Fruit fly (Drosophila melanogaster) whole organism, prepupa: ENCODE data around the gene CG4704.

Source experiments
- Blimp-1 ChIP-seq: fragments of 200-800 bp; sonication (Bioruptor generic); optimal IDR thresholded peaks from 3 replicates; lab custom pipeline; 2017; ENCODE audit warnings: missing biosample characterization, missing genetic modification characterization, mild to moderate bottlenecking, moderate library complexity, missing genetic modification reagents
- CG10631 ChIP-seq: fragments of 200-800 bp; sonication (Bioruptor generic); optimal IDR thresholded peaks from 2 replicates; lab custom pipeline; 2016; ENCODE audit warnings: missing biosample characterization, missing genetic modification characterization
- CG11294 ChIP-seq: fragments of 200-800 bp; sonication (Bioruptor generic); IDR thresholded peaks from 2 replicates; pipeline ENCODE4 v1.3.6; 2022; ENCODE audit warnings: missing biosample characterization, missing genetic modification characterization
- CG11762 ChIP-seq: fragments of 200-800 bp; sonication (Bioruptor generic); optimal IDR thresholded peaks from 3 replicates; lab custom pipeline; 2016; ENCODE audit warnings: missing biosample characterization, missing genetic modification characterization; ENCODE audit not compliant: insufficient read depth
- CG15336 ChIP-seq: fragments of 200-800 bp; sonication (Bioruptor generic); IDR thresholded peaks from 2 replicates; pipeline ENCODE4 v1.3.6; 2022; ENCODE audit warnings: missing biosample characterization, missing genetic modification characterization
- CG1621 ChIP-seq: fragments of 200-800 bp; sonication (Bioruptor generic); optimal IDR thresholded peaks from 3 replicates; lab custom pipeline; 2018; ENCODE audit warnings: missing biosample characterization, mild to moderate bottlenecking, missing genetic modification characterization
- CG16779 ChIP-seq: fragments of 200-800 bp; sonication (Bioruptor generic); optimal IDR thresholded peaks from 3 replicates; lab custom pipeline; 2017; ENCODE audit warnings: missing biosample characterization, mild to moderate bottlenecking, missing genetic modification characterization
- CG3032 ChIP-seq: fragments of 200-800 bp; optimal IDR thresholded peaks from 2 replicates; lab custom pipeline; 2019; ENCODE audit warnings: missing biosample characterization, mild to moderate bottlenecking, missing genetic modification characterization, moderate library complexity
- CG31627 ChIP-seq: fragments of 200-800 bp; sonication (Bioruptor generic); optimal IDR thresholded peaks from 3 replicates; lab custom pipeline; 2016; ENCODE audit warnings: missing biosample characterization, missing genetic modification characterization
- CG3919 ChIP-seq: fragments of 200-800 bp; sonication (Bioruptor generic); optimal IDR thresholded peaks from 3 replicates; lab custom pipeline; 2016; ENCODE audit warnings: missing biosample characterization, missing genetic modification characterization
- CG6163 ChIP-seq: fragments of 200-800 bp; sonication (Bioruptor generic); IDR thresholded peaks from 3 replicates; pipeline ENCODE4 v1.3.6; 2022; ENCODE audit warnings: missing biosample characterization, missing genetic modification characterization
- CG6276 ChIP-seq: fragments of 200-800 bp; sonication (Bioruptor generic); optimal IDR thresholded peaks from 2 replicates; lab custom pipeline; 2017; ENCODE audit warnings: missing biosample characterization, mild to moderate bottlenecking, missing genetic modification characterization
- CG6792 ChIP-seq: fragments of 200-800 bp; sonication (Bioruptor generic); optimal IDR thresholded peaks from 3 replicates; lab custom pipeline; 2016; ENCODE audit warnings: missing biosample characterization, missing genetic modification characterization
- CG6808 ChIP-seq: fragments of 200-800 bp; sonication (Bioruptor generic); optimal IDR thresholded peaks from 3 replicates; lab custom pipeline; 2017; ENCODE audit warnings: missing biosample characterization, missing genetic modification characterization, mild to moderate bottlenecking, moderate library complexity, missing genetic modification reagents
- CG8119 ChIP-seq: fragments of 200-800 bp; sonication (Bioruptor generic); IDR thresholded peaks from 3 replicates; pipeline ENCODE4 v1.3.6; 2022; ENCODE audit warnings: missing biosample characterization, missing genetic modification characterization
- CG8632 ChIP-seq: fragments of 200-800 bp; sonication (Bioruptor generic); optimal IDR thresholded peaks from 3 replicates; lab custom pipeline; 2016; ENCODE audit warnings: missing biosample characterization, missing genetic modification characterization
- CG9139 ChIP-seq: fragments of 200-800 bp; sonication (Bioruptor generic); optimal IDR thresholded peaks from 3 replicates; lab custom pipeline; 2017; ENCODE audit warnings: missing biosample characterization, mild to moderate bottlenecking, missing genetic modification characterization
- Eip78C ChIP-seq: fragments of 200-800 bp; sonication (Bioruptor generic); peaks from one replicate; lab custom pipeline; 2016; ENCODE audit warnings: missing biosample characterization, missing genetic modification characterization
- Eip93F ChIP-seq: fragments of 200-800 bp; sonication (Bioruptor generic); optimal IDR thresholded peaks from 2 replicates; lab custom pipeline; 2016; ENCODE audit warnings: missing biosample characterization, mild to moderate bottlenecking, missing genetic modification characterization
- Ets96B ChIP-seq: fragments of 200-800 bp; optimal IDR thresholded peaks from 2 replicates; lab custom pipeline; 2019; ENCODE audit warnings: missing biosample characterization, mild to moderate bottlenecking, missing genetic modification characterization, moderate library complexity
- Hr39 ChIP-seq: fragments of 200-800 bp; sonication (Bioruptor generic); optimal IDR thresholded peaks from 2 replicates; lab custom pipeline; 2016; ENCODE audit warnings: missing biosample characterization, missing genetic modification characterization
- Met ChIP-seq: fragments of 200-800 bp; sonication (Bioruptor generic); optimal IDR thresholded peaks from 3 replicates; lab custom pipeline; 2016; ENCODE audit warnings: missing biosample characterization, missing genetic modification characterization
- OdsH ChIP-seq: fragments of 200-800 bp; sonication (Bioruptor generic); optimal IDR thresholded peaks from 3 replicates; lab custom pipeline; 2016; ENCODE audit warnings: missing biosample characterization, missing genetic modification characterization
- Smox ChIP-seq: fragments of 200-800 bp; sonication (Bioruptor generic); optimal IDR thresholded peaks from 3 replicates; lab custom pipeline; 2016; ENCODE audit warnings: missing biosample characterization, missing genetic modification characterization
- Sox102F ChIP-seq: fragments of 200-800 bp; sonication (Bioruptor generic); optimal IDR thresholded peaks from 2 replicates; lab custom pipeline; 2016; ENCODE audit warnings: missing biosample characterization, mild to moderate bottlenecking, missing genetic modification characterization
- Sox14 ChIP-seq: fragments of 200-800 bp; sonication (Bioruptor generic); optimal IDR thresholded peaks from 3 replicates; lab custom pipeline; 2016; ENCODE audit warnings: missing biosample characterization, missing genetic modification characterization
- Sox15 ChIP-seq: fragments of 200-800 bp; sonication (Bioruptor generic); optimal IDR thresholded peaks from 3 replicates; lab custom pipeline; 2016; ENCODE audit warnings: missing biosample characterization, missing genetic modification characterization
- achi ChIP-seq: fragments of 200-800 bp; sonication (Bioruptor generic); optimal IDR thresholded peaks from 3 replicates; lab custom pipeline; 2016; ENCODE audit warnings: missing biosample characterization, missing genetic modification characterization
- acj6 ChIP-seq: fragments of 200-800 bp; sonication (Bioruptor generic); optimal IDR thresholded peaks from 3 replicates; lab custom pipeline; 2016; ENCODE audit warnings: missing biosample characterization, missing genetic modification characterization
- cyc ChIP-seq: fragments of 200-800 bp; sonication (Bioruptor generic); optimal IDR thresholded peaks from 3 replicates; lab custom pipeline; 2016; ENCODE audit warnings: missing biosample characterization, missing genetic modification characterization
- dsx ChIP-seq: fragments of 200-800 bp; optimal IDR thresholded peaks from 3 replicates; lab custom pipeline; 2019; ENCODE audit warnings: missing biosample characterization, mild to moderate bottlenecking, missing genetic modification characterization, moderate library complexity; ENCODE audit not compliant: poor library complexity, severe bottlenecking
- eg ChIP-seq: fragments of 200-800 bp; sonication (Bioruptor generic); IDR thresholded peaks from 3 replicates; pipeline ENCODE4 v1.3.6; 2022; ENCODE audit warnings: missing biosample characterization, missing genetic modification characterization
- esn ChIP-seq: fragments of 200-800 bp; sonication (Bioruptor generic); optimal IDR thresholded peaks from 2 replicates; lab custom pipeline; 2016; ENCODE audit warnings: missing biosample characterization, mild to moderate bottlenecking, missing genetic modification characterization, moderate library complexity
- fd59A ChIP-seq: fragments of 200-800 bp; sonication (Bioruptor generic); optimal IDR thresholded peaks from 2 replicates; lab custom pipeline; 2017; ENCODE audit warnings: missing biosample characterization, mild to moderate bottlenecking, missing genetic modification characterization, missing genetic modification reagents
- fd85E ChIP-seq: fragments of 200-800 bp; sonication (Bioruptor generic); optimal IDR thresholded peaks from 3 replicates; lab custom pipeline; 2016; ENCODE audit warnings: missing biosample characterization, missing genetic modification characterization
- fkh ChIP-seq: fragments of 200-800 bp; sonication (Bioruptor generic); optimal IDR thresholded peaks from 3 replicates; lab custom pipeline; 2017; ENCODE audit warnings: missing biosample characterization, mild to moderate bottlenecking, missing genetic modification characterization, moderate library complexity
- net ChIP-seq: fragments of 200-800 bp; sonication (Bioruptor generic); optimal IDR thresholded peaks from 3 replicates; lab custom pipeline; 2016; ENCODE audit warnings: missing biosample characterization, missing genetic modification characterization
- pdm3 ChIP-seq: fragments of 200-800 bp; sonication (Bioruptor generic); optimal IDR thresholded peaks from 3 replicates; lab custom pipeline; 2016; ENCODE audit warnings: missing biosample characterization, missing genetic modification characterization
- salr ChIP-seq, 2 experiments: fragments of 200-800 bp; sonication (Bioruptor generic); optimal IDR thresholded peaks; 3 replicates each; lab custom pipeline; 2016 to 2018; ENCODE audit warnings: missing biosample characterization in 2 of 2, missing genetic modification characterization in 2 of 2, mild to moderate bottlenecking in 1 of 2
- spab ChIP-seq: fragments of 200-800 bp; sonication (Bioruptor generic); optimal IDR thresholded peaks from 2 replicates; lab custom pipeline; 2017; ENCODE audit warnings: missing biosample characterization, mild to moderate bottlenecking, missing genetic modification characterization, missing genetic modification reagents
- ss ChIP-seq, 2 experiments: fragments of 200-800 bp; sonication (Bioruptor generic); optimal IDR thresholded peaks; 2 replicates in 1 of 2; 3 replicates in 1 of 2; lab custom pipeline; 2017 to 2018; ENCODE audit warnings: mild to moderate bottlenecking in 2 of 2, missing biosample characterization in 2 of 2, missing genetic modification characterization in 2 of 2, moderate library complexity in 1 of 2
- svp ChIP-seq: fragments of 200-800 bp; sonication (Bioruptor generic); peaks from one replicate; lab custom pipeline; 2016; ENCODE audit warnings: missing biosample characterization, missing genetic modification characterization
- topi ChIP-seq: fragments of 200-800 bp; sonication (Bioruptor generic); optimal IDR thresholded peaks from 3 replicates; lab custom pipeline; 2016; ENCODE audit warnings: missing biosample characterization, missing genetic modification characterization
- vri ChIP-seq: fragments of 200-800 bp; sonication (Bioruptor generic); optimal IDR thresholded peaks from 3 replicates; lab custom pipeline; 2016; ENCODE audit warnings: missing biosample characterization, mild to moderate bottlenecking, missing genetic modification characterization

CG4704 gene

DNA sequence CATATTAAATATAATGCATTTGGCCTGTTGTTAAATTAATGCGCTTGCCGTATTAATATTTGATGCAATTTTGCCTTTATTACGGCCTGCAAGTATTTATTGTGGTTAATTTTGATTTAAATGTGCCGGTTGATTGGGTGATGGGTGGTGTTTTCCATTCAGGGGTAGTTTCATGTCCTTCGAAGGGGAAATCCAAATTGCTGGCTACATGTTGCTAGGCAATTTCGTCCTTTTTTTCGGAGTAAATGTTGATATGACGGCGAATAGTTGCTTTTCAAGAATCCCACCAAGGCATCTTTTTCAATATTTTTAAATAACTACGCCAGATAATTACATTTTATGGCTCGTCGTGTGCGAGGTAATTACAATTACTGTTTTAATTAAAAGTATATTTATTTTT is 6.8 kb downstream of the CG4704 start:
- TF ChIP-seq svp (GFP tag; lab: Kevin White, UChicago) (peak; percentile 22), fd59A (GFP tag; lab: Kevin White, UChicago) (no peak)

DNA sequence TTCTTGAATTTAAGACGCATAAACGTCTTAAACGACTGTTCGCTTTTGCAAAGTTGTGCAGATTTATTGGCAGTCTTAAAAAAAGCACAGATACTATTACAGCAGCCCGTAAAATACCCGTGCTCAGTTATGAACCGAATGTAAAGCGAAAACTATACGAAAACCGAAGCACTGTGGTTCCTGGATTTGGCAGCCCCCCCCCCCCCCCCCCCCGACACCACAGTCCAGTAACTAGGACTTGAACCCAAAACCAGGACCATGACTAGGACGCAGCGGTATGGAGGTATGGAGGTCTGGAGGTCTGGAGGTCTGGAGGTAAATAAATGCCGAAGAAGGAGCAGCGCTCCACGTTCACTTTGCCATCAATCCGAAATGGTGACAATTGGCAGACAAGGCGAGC is 12.7 kb downstream of the CG4704 start:
- TF ChIP-seq CG6276 (GFP tag; lab: Kevin White, UChicago) (no peak), dsx (no peak), CG11762 (no peak), CG6163 (GFP tag; lab: Robert Waterston, UW) (no peak), Sox102F (GFP tag; lab: Kevin White, UChicago) (no peak), esn (GFP tag; lab: Kevin White, UChicago) (no peak), ss (GFP tag; optimal IDR thresholded peaks at IDR 0.05; lab: Kevin White, UChicago) (no peak), CG8632 (no peak), acj6 (GFP tag; lab: Kevin White, UChicago) (no peak), CG9139 (GFP tag; lab: Kevin White, UChicago) (no peak), net (no peak), eg (GFP tag; lab: Robert Waterston, UW) (no peak), Hr39 (no peak), CG6792 (no peak), fd85E (GFP tag; lab: Kevin White, UChicago) (no peak), CG10631 (GFP tag; lab: Kevin White, UChicago) (no peak), pdm3 (no peak), CG16779 (tag; lab: Kevin White, UChicago) (no peak)

DNA sequence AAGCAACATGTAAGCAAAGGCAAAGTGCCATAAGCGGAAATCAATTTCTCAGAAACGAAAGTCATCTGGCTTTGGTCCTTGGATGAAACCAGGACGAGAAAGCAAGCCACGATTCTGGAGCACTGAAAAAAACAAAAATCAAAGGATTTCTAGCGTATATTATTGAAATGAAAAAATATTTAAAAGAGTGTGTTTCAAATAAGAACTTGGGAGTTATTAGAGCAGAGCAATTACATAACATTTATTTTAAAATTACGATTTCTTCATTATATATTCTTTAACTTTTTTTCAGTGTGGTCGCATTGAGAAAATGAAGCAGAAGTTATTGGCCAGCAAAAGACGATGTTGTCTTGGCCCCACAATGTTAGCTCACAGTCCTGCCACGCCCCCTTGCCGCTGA is 23.4 kb downstream of the CG4704 start:
- TF ChIP-seq fd85E (GFP tag; lab: Kevin White, UChicago) (no peak), svp (GFP tag; lab: Kevin White, UChicago) (peak; percentile 13)

DNA sequence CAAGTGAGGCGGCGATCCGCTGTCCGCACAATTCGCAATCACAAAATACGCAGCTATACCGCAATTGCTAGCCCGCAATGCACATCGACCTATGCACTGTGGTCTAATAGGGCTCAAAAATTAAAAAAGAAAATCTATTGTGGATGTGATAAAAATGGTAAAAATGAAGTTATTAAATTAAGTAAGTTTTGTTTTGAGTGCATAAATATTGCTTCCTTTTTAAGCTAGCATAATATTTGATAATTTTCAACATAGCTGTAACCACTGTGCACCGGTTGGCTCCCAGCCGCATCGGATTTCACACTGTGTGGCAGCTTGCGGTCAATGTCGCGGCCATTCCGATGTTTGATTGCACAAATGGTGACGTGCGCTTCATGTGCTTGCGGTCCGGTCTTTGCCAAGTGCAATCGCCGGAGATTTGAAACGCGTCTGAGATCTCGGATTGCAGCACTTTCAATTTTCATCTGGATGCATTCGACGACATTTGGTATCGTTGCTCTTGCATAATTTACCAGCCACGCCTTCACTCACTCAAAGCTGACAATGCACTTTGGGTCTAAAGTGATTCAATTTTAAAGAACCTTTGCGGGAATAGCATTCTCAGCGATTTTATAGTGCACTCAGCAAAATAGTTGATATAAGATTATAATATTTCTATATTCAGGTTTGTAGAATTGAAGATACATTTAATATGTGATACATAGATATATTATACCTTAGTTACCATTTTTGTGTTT is 29.5 kb downstream of the CG4704 start:
- no peak for TF ChIP-seq CG9139 (GFP tag; lab: Kevin White, UChicago)
- no peak for TF ChIP-seq CG3032 (tag; lab: Kevin White, UChicago)
- no peak for TF ChIP-seq CG16779 (tag; lab: Kevin White, UChicago)
- no peak for TF ChIP-seq fd85E (GFP tag; lab: Kevin White, UChicago)
- no peak for TF ChIP-seq Eip93F
- peak; percentile 28 for TF ChIP-seq cyc (GFP tag; lab: Kevin White, UChicago)
- TF ChIP-seq achi (GFP tag; lab: Kevin White, UChicago), result peak; percentile 25
- peak; percentile 34 for TF ChIP-seq Met
- peak; percentile 2 for TF ChIP-seq fd59A (GFP tag; lab: Kevin White, UChicago)
- TF ChIP-seq CG1621 (tag; lab: Kevin White, UChicago), result no peak
- TF ChIP-seq CG15336 (GFP tag; lab: Robert Waterston, UW), result peak; percentile 73
- TF ChIP-seq OdsH, result peak; percentile 40
- no peak for TF ChIP-seq Sox15 (GFP tag; lab: Kevin White, UChicago)
- TF ChIP-seq spab (GFP tag; lab: Kevin White, UChicago), result no peak
- TF ChIP-seq salr (GFP tag; optimal IDR thresholded peaks at IDR 0.05; lab: Kevin White, UChicago), result no peak
- TF ChIP-seq topi (GFP tag; lab: Kevin White, UChicago), result peak; percentile 36
- peak; percentile 28 for TF ChIP-seq CG6808 (GFP tag; lab: Kevin White, UChicago)
- TF ChIP-seq Eip78C (GFP tag; lab: Kevin White, UChicago), result peak; percentile 79
- peak; percentile 41 for TF ChIP-seq Ets96B (tag; lab: Kevin White, UChicago)
- TF ChIP-seq vri (GFP tag; lab: Kevin White, UChicago), result no peak
- TF ChIP-seq CG8119 (GFP tag; lab: Robert Waterston, UW), result peak; percentile 68; the same call in 2 of the 3 replicates
- TF ChIP-seq CG11294 (GFP tag; lab: Robert Waterston, UW), result peak; percentile 47; the same call in 1 of the 2 replicates
- peak; percentile 24 for TF ChIP-seq CG6276 (GFP tag; lab: Kevin White, UChicago)
- peak; percentile 75 for TF ChIP-seq svp (GFP tag; lab: Kevin White, UChicago)
- TF ChIP-seq Blimp-1 (GFP tag; lab: Kevin White, UChicago), result no peak
- TF ChIP-seq ss (GFP tag; optimal IDR thresholded peaks at IDR 0.05; lab: Kevin White, UChicago), result peak in 1 of 2 experiments; percentile 8
- peak; percentile 3 for TF ChIP-seq Sox14 (GFP tag; lab: Kevin White, UChicago)
- TF ChIP-seq CG31627 (GFP tag; lab: Kevin White, UChicago), result peak; percentile 7
- TF ChIP-seq CG3919 (GFP tag; lab: Kevin White, UChicago), result peak; percentile 49
- TF ChIP-seq fkh (GFP tag; lab: Kevin White, UChicago), result no peak
- TF ChIP-seq CG11762, result no peak
- peak; percentile 26 for TF ChIP-seq Smox (GFP tag; lab: Kevin White, UChicago)
